Worm (Caenorhabditis elegans): ENCODE data around the gene srx-133.

DNA sequence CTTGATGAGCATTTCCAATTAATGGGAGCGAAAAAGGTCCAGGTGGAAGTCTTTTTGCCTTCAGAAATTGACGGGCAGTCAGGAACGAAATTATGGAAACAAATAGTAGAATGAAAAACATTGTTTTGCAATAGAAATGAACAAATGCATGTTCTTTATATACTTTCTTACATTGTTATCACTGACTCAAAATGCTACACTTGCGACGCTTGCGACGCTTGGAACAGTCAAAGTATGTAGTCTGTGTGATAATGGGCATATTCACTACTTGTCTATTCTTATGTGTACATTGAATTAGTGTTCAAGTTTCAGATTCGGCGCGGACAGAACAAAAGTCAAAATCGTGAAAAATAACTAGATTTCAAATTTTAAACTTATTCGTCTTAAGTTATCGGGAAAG lies 49.9 kb downstream of the srx-133 start, which contains the start of gene cyp-35C1:
- TF ChIP-seq hmg-1.1 (GFP tag; IDR thresholded peaks at IDR 0.05), result no peak
- no peak for TF ChIP-seq fkh-10 (GFP tag; optimal IDR thresholded peaks at IDR 0.05)
- no peak for TF ChIP-seq pha-4 (GFP tag; IDR thresholded peaks at IDR 0.05)
- no peak for TF ChIP-seq pha-4 (tag; optimal IDR thresholded peaks at IDR 0.05)
- no peak for TF ChIP-seq zfp-2 (tag; optimal IDR thresholded peaks at IDR 0.05)
- TF ChIP-seq snpc-1.2 (GFP tag; IDR thresholded peaks at IDR 0.05), result no peak
- no peak for TF ChIP-seq dpl-1 (GFP tag; optimal IDR thresholded peaks at IDR 0.05)
- no peak for TF ChIP-seq lin-13 (GFP tag; optimal IDR thresholded peaks at IDR 0.05)
- no peak for TF ChIP-seq egl-27 (tag; optimal IDR thresholded peaks at IDR 0.05)
